Worm (Caenorhabditis elegans): ENCODE measurements around the gene ccm-2.

DNA sequence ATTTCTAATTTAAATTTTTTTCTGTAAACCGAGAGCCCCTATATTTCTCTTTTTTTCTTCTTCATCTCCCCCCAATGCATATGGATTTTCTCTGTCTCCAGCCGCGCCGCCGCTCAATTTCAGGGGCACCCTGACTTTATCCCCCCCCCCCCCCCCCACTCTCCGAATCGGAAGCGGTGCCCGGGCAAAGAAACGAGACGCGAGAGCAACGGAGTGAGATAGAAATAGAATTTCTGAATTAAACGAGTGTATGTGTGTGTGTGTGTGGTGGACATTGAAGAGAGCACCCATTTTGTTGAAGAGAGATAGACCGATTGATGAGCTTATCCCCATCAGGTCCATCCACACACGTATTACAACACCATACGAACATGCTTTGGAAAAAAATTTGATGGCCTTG lies 8.6 kb upstream of the ccm-2 start:
- TF ChIP-seq ama-1 (optimal IDR thresholded peaks at IDR 0.05), result no peak
- TF ChIP-seq ets-7 (tag; optimal IDR thresholded peaks at IDR 0.05), result no peak
- TF ChIP-seq sea-1 (GFP tag; conservative IDR thresholded peaks at IDR 0.05), result no peak
- TF ChIP-seq hmbx-1 (tag; optimal IDR thresholded peaks at IDR 0.05), result no peak
- TF ChIP-seq ceh-13 (GFP tag; optimal IDR thresholded peaks at IDR 0.05), result no peak
- TF ChIP-seq tbx-37 (GFP tag; conservative IDR thresholded peaks at IDR 0.05), result no peak
